Worm (Caenorhabditis elegans): ENCODE results near the gene Y79H2A.12.

Gene Y79H2A.12

ce11 chrIII:12028769-12029168, at the start of gene Y79H2A.12:
Y79H2A.12 (minus strand) TSS chrIII:12028869.
- TF ChIP-seq tbx-2 (tag; optimal IDR thresholded peaks at IDR 0.05) (no peak), blmp-1 (tag; optimal IDR thresholded peaks at IDR 0.05) (no peak), nhr-84 (tag; optimal IDR thresholded peaks at IDR 0.05) (no peak), ets-5 (GFP tag; IDR thresholded peaks at IDR 0.05) (no peak), ceh-8 (GFP tag; optimal IDR thresholded peaks at IDR 0.05) (no peak), mef-2 (tag; optimal IDR thresholded peaks at IDR 0.05) (no peak), sptf-1 (tag; optimal IDR thresholded peaks at IDR 0.05) (no peak), ceh-82 (tag; optimal IDR thresholded peaks at IDR 0.05) (no peak), elt-2 (tag; optimal IDR thresholded peaks at IDR 0.05) (no peak), egl-27 (tag; optimal IDR thresholded peaks at IDR 0.05) (no peak), mdl-1 (tag; optimal IDR thresholded peaks at IDR 0.05) (no peak), vab-15 (tag; optimal IDR thresholded peaks at IDR 0.05) (no peak), ztf-11 (tag; optimal IDR thresholded peaks at IDR 0.05) (no peak), zip-4 (GFP tag; optimal IDR thresholded peaks at IDR 0.05) (no peak), alr-1 (tag; optimal IDR thresholded peaks at IDR 0.05; ENCODE audit: borderline replicate concordance) (no peak), rnt-1 (tag; optimal IDR thresholded peaks at IDR 0.05) (no peak), Y116A8C.19 (tag; optimal IDR thresholded peaks at IDR 0.05; ENCODE audit: borderline replicate concordance) (no peak)

- TF ChIP-seq efl-3 (GFP tag; optimal IDR thresholded peaks at IDR 0.05) (no peak), nhr-12 (tag; optimal IDR thresholded peaks at IDR 0.05) (no peak), pax-3 (tag; optimal IDR thresholded peaks at IDR 0.05) (no peak), ces-1 (GFP tag; optimal IDR thresholded peaks at IDR 0.05) (no peak), nhr-84 (tag; optimal IDR thresholded peaks at IDR 0.05) (no peak), ceh-88 (GFP tag; IDR thresholded peaks at IDR 0.05) (no peak), egl-27 (tag; optimal IDR thresholded peaks at IDR 0.05) (no peak), fkh-4 (tag; optimal IDR thresholded peaks at IDR 0.05; ENCODE audit: borderline replicate concordance) (no peak)
Observed at ce11 chrIII:12077456-12077855, 48.8 kb upstream of the Y79H2A.12 start, which contains the start of gene php-3. php-3 (minus strand) TSS chrIII:12077556.

ce11 chrIII:12067736-12068135, 39.1 kb upstream of the Y79H2A.12 start:
- TF ChIP-seq unc-86 (tag; optimal IDR thresholded peaks at IDR 0.05) = no peak
- TF ChIP-seq skn-1 (tag; optimal IDR thresholded peaks at IDR 0.05) = no peak
- no peak for TF ChIP-seq nhr-90 (tag; optimal IDR thresholded peaks at IDR 0.05; ENCODE audit: poor library complexity)
- TF ChIP-seq lin-15B (tag; optimal IDR thresholded peaks at IDR 0.05) = no peak
- no peak for TF ChIP-seq lsy-2 (tag; optimal IDR thresholded peaks at IDR 0.05)
- no peak for TF ChIP-seq ceh-88 (GFP tag; IDR thresholded peaks at IDR 0.05)
- TF ChIP-seq egl-27 (tag; optimal IDR thresholded peaks at IDR 0.05) = no peak
- TF ChIP-seq snpc-4 (tag; optimal IDR thresholded peaks at IDR 0.05) = no peak
- no peak for TF ChIP-seq zag-1 (tag; optimal IDR thresholded peaks at IDR 0.05)
- TF ChIP-seq egl-13 (tag; optimal IDR thresholded peaks at IDR 0.05) = no peak
- no peak for TF ChIP-seq C16A3.4 (tag; optimal IDR thresholded peaks at IDR 0.05)
- TF ChIP-seq blmp-1 (tag; optimal IDR thresholded peaks at IDR 0.05) = no peak
- TF ChIP-seq hpl-2 (GFP tag; optimal IDR thresholded peaks at IDR 0.05) = no peak
- TF ChIP-seq tbx-2 (tag; optimal IDR thresholded peaks at IDR 0.05) = no peak
- no peak for TF ChIP-seq nhr-19 (GFP tag; conservative IDR thresholded peaks at IDR 0.05)
- no peak for TF ChIP-seq grh-1 (GFP tag; IDR thresholded peaks at IDR 0.05)
- no peak for TF ChIP-seq C04F5.9 (tag; optimal IDR thresholded peaks at IDR 0.05)

ce11 chrIII:12064494-12064893, 35.8 kb upstream of the Y79H2A.12 start:
- TF ChIP-seq swsn-7 (tag; optimal IDR thresholded peaks at IDR 0.05) (no peak), skn-1 (tag; optimal IDR thresholded peaks at IDR 0.05) (no peak), irx-1 (tag; optimal IDR thresholded peaks at IDR 0.05) (no peak), vab-15 (tag; optimal IDR thresholded peaks at IDR 0.05) (no peak), mdl-1 (tag; optimal IDR thresholded peaks at IDR 0.05) (no peak), pag-3 (tag; optimal IDR thresholded peaks at IDR 0.05; ENCODE audit: borderline replicate concordance, insufficient read depth) (no peak), unc-86 (tag; optimal IDR thresholded peaks at IDR 0.05) (no peak), lin-13 (GFP tag; optimal IDR thresholded peaks at IDR 0.05) (no peak), jun-1 (tag; optimal IDR thresholded peaks at IDR 0.05) (no peak), mab-9 (GFP tag; IDR thresholded peaks at IDR 0.05) (no peak), fkh-8 (tag; optimal IDR thresholded peaks at IDR 0.05) (no peak), sox-4 (tag; optimal IDR thresholded peaks at IDR 0.05) (no peak), egl-13 (tag; optimal IDR thresholded peaks at IDR 0.05) (no peak), snu-23 (GFP tag; optimal IDR thresholded peaks at IDR 0.05) (no peak), nhr-84 (tag; optimal IDR thresholded peaks at IDR 0.05) (no peak)
